Worm (Caenorhabditis elegans) whole organism, L1 larva: ENCODE data around the gene F38H12.5.

Experiments used
- ceh-90 ChIP-seq: sonication (generic microtip); optimal IDR thresholded peaks from 2 replicates; lab custom pipeline; 2016; ENCODE audit warnings: missing genetic modification characterization, missing compliant biosample characterization
- ces-1 ChIP-seq: fragments of 150-350 bp; optimal IDR thresholded peaks from 2 replicates; lab custom pipeline; 2014; ENCODE audit warnings: missing biosample characterization, missing genetic modification reagents, missing genetic modification characterization
- efl-1 ChIP-seq, 4 experiments: fragments of 150-350 bp; optimal IDR thresholded peaks in 3 of 4; peaks in 1 of 4; 1 replicate in 1 of 4; 2 replicates in 3 of 4; lab custom pipeline; 2014; ENCODE audit warnings: missing biosample characterization in 2 of 4, missing genetic modification characterization in 2 of 4, missing genetic modification reagents in 2 of 4
- efl-3 ChIP-seq: fragments of 200-800 bp; sonication (Bioruptor generic); optimal IDR thresholded peaks from 2 replicates; lab custom pipeline; 2018; ENCODE audit warnings: mild to moderate bottlenecking, missing genetic modification characterization, missing compliant biosample characterization
- hlh-4 ChIP-seq: sonication (generic microtip); optimal IDR thresholded peaks from 2 replicates; lab custom pipeline; 2016; ENCODE audit warnings: mild to moderate bottlenecking, missing genetic modification characterization, missing compliant biosample characterization
- hpl-2 ChIP-seq: fragments of 150-350 bp; optimal IDR thresholded peaks from 2 replicates; lab custom pipeline; 2014; ENCODE audit warnings: missing biosample characterization, missing genetic modification reagents, missing genetic modification characterization
- jun-1 ChIP-seq: fragments of 150-350 bp; optimal IDR thresholded peaks from 2 replicates; lab custom pipeline; 2014; ENCODE audit warnings: missing biosample characterization, missing genetic modification reagents, missing genetic modification characterization
- lin-39 ChIP-seq: fragments of 150-350 bp; optimal IDR thresholded peaks from 2 replicates; lab custom pipeline; 2014; ENCODE audit warnings: missing biosample characterization, missing genetic modification reagents, missing genetic modification characterization
- snpc-4 ChIP-seq: fragments of 150-350 bp; optimal IDR thresholded peaks from 2 replicates; lab custom pipeline; 2014; ENCODE audit warnings: missing biosample characterization, missing genetic modification characterization
- unc-62 ChIP-seq: fragments of 150-350 bp; optimal IDR thresholded peaks from 2 replicates; lab custom pipeline; 2014; ENCODE audit warnings: missing biosample characterization, missing genetic modification reagents, missing genetic modification characterization
- zag-1 ChIP-seq: fragments of 150-350 bp; optimal IDR thresholded peaks from 2 replicates; lab custom pipeline; 2014; ENCODE audit warnings: missing biosample characterization, missing genetic modification characterization
- ztf-4 ChIP-seq: fragments of 150-350 bp; optimal IDR thresholded peaks from 2 replicates; lab custom pipeline; 2014; ENCODE audit warnings: missing biosample characterization, missing genetic modification characterization

DNA sequence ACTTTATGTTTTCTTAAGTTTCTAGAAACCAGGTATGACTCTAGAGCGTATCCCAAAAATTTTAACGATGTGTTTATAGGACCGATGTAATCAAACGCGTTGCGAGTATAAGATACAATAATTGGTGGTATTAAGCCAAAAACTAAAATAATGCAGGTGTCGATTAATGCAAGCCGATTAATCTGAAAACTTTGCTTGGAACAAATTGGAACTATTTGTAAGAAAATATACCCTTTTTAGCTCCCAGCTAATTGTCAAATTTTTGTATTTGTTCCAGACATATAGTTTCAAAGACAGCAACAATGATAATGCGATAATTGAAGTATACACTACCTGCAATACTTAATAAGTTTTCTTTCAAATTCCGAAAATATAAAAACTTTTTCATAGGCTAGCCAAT lies 1.6 kb downstream of the F38H12.5 start, which contains the start of gene srh-211:
- TF ChIP-seq ceh-90 (tag; lab: Kevin White, UChicago) (no peak), ces-1 (GFP tag; lab: Kevin White, UChicago) (no peak), zag-1 (tag; lab: Kevin White, UChicago) (no peak), lin-39 (tag; lab: Kevin White, UChicago) (no peak), efl-1 (optimal IDR thresholded peaks at IDR 0.05; lab: Kevin White, UChicago) (no peak), efl-1 (GFP tag; optimal IDR thresholded peaks at IDR 0.05 in 1 of 2; lab: Kevin White, UChicago) (no peak), snpc-4 (tag; lab: Kevin White, UChicago) (no peak), ztf-4 (tag; lab: Kevin White, UChicago) (no peak), jun-1 (no peak), hpl-2 (GFP tag; lab: Kevin White, UChicago) (no peak), efl-3 (GFP tag; lab: Kevin White, UChicago) (no peak), hlh-4 (tag; lab: Kevin White, UChicago) (no peak), unc-62 (GFP tag; lab: Kevin White, UChicago) (no peak)
